Worm (Caenorhabditis elegans): ENCODE measurements around the gene pqn-31.

ce11 chrV:9112467-9112866 is 3.1 kb downstream of the pqn-31 start, which contains the start of gene F21C10.7:
- TF ChIP-seq zag-1 (tag; optimal IDR thresholded peaks at IDR 0.05) (no peak), hlh-4 (tag; optimal IDR thresholded peaks at IDR 0.05) (no peak), aly-2 (tag; optimal IDR thresholded peaks at IDR 0.05) (no peak), nhr-76 (tag; optimal IDR thresholded peaks at IDR 0.05) (no peak), jun-1 (tag; optimal IDR thresholded peaks at IDR 0.05) (no peak), fkh-10 (GFP tag; optimal IDR thresholded peaks at IDR 0.05) (no peak), skn-1 (tag; optimal IDR thresholded peaks at IDR 0.05) (no peak), nhr-47 (tag; optimal IDR thresholded peaks at IDR 0.05) (no peak), aha-1 (tag; optimal IDR thresholded peaks at IDR 0.05) (no peak), elt-2 (tag; optimal IDR thresholded peaks at IDR 0.05) (no peak)
